Worm (Caenorhabditis elegans) whole organism, L1 larva: ENCODE results near the gene ZK892.5.

Experiments
- C16A3.4 ChIP-seq: fragments of 150-350 bp; optimal IDR thresholded peaks from 2 replicates; lab custom pipeline; 2014; ENCODE audit warnings: missing biosample characterization, missing genetic modification characterization
- ceh-82 ChIP-seq, 3 experiments: fragments of 150-350 bp in 1 of 3; sonication (generic microtip) in 2 of 3; optimal IDR thresholded peaks; 2 replicates each; lab custom pipeline; 2014 to 2017; ENCODE audit warnings: missing biosample characterization in 3 of 3, missing genetic modification characterization in 3 of 3
- ceh-90 ChIP-seq: sonication (generic microtip); optimal IDR thresholded peaks from 2 replicates; lab custom pipeline; 2016; ENCODE audit warnings: missing genetic modification characterization, missing compliant biosample characterization
- hpl-2 ChIP-seq: fragments of 150-350 bp; optimal IDR thresholded peaks from 2 replicates; lab custom pipeline; 2014; ENCODE audit warnings: missing biosample characterization, missing genetic modification reagents, missing genetic modification characterization
- mab-9 ChIP-seq: fragments of 200-800 bp; sonication (Bioruptor generic); IDR thresholded peaks from 2 replicates; pipeline ENCODE4 v1.3.6; 2022; ENCODE audit warnings: missing genetic modification reagents, missing genetic modification characterization, missing compliant biosample characterization
- mdl-1 ChIP-seq, 2 experiments: fragments of 150-350 bp; optimal IDR thresholded peaks; 2 replicates each; lab custom pipeline; 2014 to 2017; ENCODE audit warnings: missing biosample characterization in 2 of 2, missing genetic modification characterization in 2 of 2, inconsistent platforms in 1 of 2
- mep-1 ChIP-seq: fragments of 150-350 bp; optimal IDR thresholded peaks from 2 replicates; lab custom pipeline; 2014; ENCODE audit warnings: missing biosample characterization, missing genetic modification characterization
- nhr-28 ChIP-seq: fragments of 150-350 bp; optimal IDR thresholded peaks from 2 replicates; lab custom pipeline; 2014; ENCODE audit warnings: missing biosample characterization, missing genetic modification characterization
- skn-1 ChIP-seq: fragments of 150-350 bp; optimal IDR thresholded peaks from 2 replicates; lab custom pipeline; 2014; ENCODE audit warnings: missing biosample characterization, missing genetic modification characterization
- sup-37 ChIP-seq: fragments of 200-800 bp; sonication (Bioruptor generic); optimal IDR thresholded peaks from 2 replicates; lab custom pipeline; 2018; ENCODE audit warnings: mild to moderate bottlenecking, missing genetic modification characterization, missing compliant biosample characterization
- unc-62 ChIP-seq: fragments of 150-350 bp; optimal IDR thresholded peaks from 2 replicates; lab custom pipeline; 2014; ENCODE audit warnings: missing biosample characterization, missing genetic modification reagents, missing genetic modification characterization
- unc-98 ChIP-seq: fragments of 200-800 bp; sonication (Bioruptor generic); IDR thresholded peaks from 2 replicates; pipeline ENCODE4 v1.3.6; 2022; ENCODE audit warnings: missing genetic modification characterization, missing compliant biosample characterization

DNA sequence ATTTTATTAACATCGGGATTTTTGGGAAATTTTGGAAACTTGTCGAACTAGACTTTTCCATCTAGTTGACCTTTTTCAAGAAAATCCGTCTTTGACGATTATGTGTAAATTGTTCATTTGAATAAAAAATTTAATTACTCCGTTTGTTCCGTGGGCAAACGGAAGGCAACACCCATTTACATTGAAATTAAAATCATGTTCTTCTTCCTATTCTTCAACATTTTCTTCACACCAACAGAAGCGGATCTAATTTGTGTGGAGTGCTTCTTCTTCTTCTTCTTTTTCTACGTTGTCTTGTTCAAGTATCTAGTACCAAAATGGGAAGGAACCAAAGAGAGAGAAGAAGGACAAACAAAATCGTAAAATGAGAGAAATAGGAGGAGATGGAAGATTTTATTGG is 25.6 kb upstream of the ZK892.5 start:
- TF ChIP-seq ceh-82 (tag; optimal IDR thresholded peaks at IDR 0.05; lab: Kevin White, UChicago): no peak
- no peak for TF ChIP-seq hpl-2 (GFP tag; lab: Kevin White, UChicago)
- no peak for TF ChIP-seq mep-1
- no peak for TF ChIP-seq ceh-90 (tag; lab: Kevin White, UChicago)
- TF ChIP-seq nhr-28 (tag; lab: Kevin White, UChicago): no peak
- TF ChIP-seq mdl-1 (tag; optimal IDR thresholded peaks at IDR 0.05; lab: Kevin White, UChicago): no peak
- no peak for TF ChIP-seq unc-62 (GFP tag; lab: Kevin White, UChicago)
- TF ChIP-seq C16A3.4 (tag; lab: Kevin White, UChicago): no peak
- no peak for TF ChIP-seq unc-98 (GFP tag; lab: Robert Waterston, UW)
- no peak for TF ChIP-seq skn-1 (tag; lab: Kevin White, UChicago)
- no peak for TF ChIP-seq mab-9 (GFP tag; lab: Robert Waterston, UW)
- TF ChIP-seq sup-37 (GFP tag; lab: Kevin White, UChicago): no peak
